Worm (Caenorhabditis elegans) whole organism, L4 larva: Measurements from ENCODE around the gene F15B9.8.
A peak's percentile ranks its signal among the peaks of the same experiment; 100 is the strongest.

ENCODE experiments used
- D1046.2 ChIP-seq: fragments of 200-800 bp; sonication (Bioruptor generic); IDR thresholded peaks from 2 replicates; pipeline ENCODE4 v1.3.6; 2022; ENCODE audit warnings: missing genetic modification characterization, missing compliant biosample characterization
- F26F4.8 ChIP-seq: fragments of 200-800 bp; sonication (Bioruptor generic); conservative IDR thresholded peaks from 2 replicates; pipeline ENCODE4 v1.3.6; 2022; ENCODE audit warnings: missing genetic modification characterization, missing compliant biosample characterization
- T20F7.1 ChIP-seq: fragments of 200-800 bp; sonication (Bioruptor generic); optimal IDR thresholded peaks from 2 replicates; lab custom pipeline; 2018; ENCODE audit warnings: mild to moderate bottlenecking, missing genetic modification characterization, missing compliant biosample characterization
- Y5F2A.4 ChIP-seq: fragments of 200-800 bp; sonication (Bioruptor generic); optimal IDR thresholded peaks from 2 replicates; lab custom pipeline; 2018; ENCODE audit warnings: mild to moderate bottlenecking, missing genetic modification characterization, missing compliant biosample characterization
- ZK546.5 ChIP-seq, 2 experiments: sonication (generic microtip); optimal IDR thresholded peaks; 2 replicates each; lab custom pipeline; 2017; ENCODE audit warnings: missing biosample characterization in 2 of 2, missing genetic modification characterization in 2 of 2
- aha-1 ChIP-seq: fragments of 150-350 bp; peaks from one replicate; lab custom pipeline; 2014; ENCODE audit warnings: missing biosample characterization, missing genetic modification characterization
- ceh-32 ChIP-seq: sonication (generic microtip); optimal IDR thresholded peaks from 2 replicates; lab custom pipeline; 2016; ENCODE audit warnings: mild to moderate bottlenecking, missing genetic modification characterization, missing compliant biosample characterization; ENCODE audit not compliant: poor library complexity
- ceh-62 ChIP-seq: sonication (generic microtip); optimal IDR thresholded peaks from 2 replicates; lab custom pipeline; 2017; ENCODE audit warnings: missing biosample characterization, missing genetic modification characterization
- daf-16 ChIP-seq, 3 experiments: sonication (generic microtip); optimal IDR thresholded peaks; 2 replicates each; lab custom pipeline; 2016 to 2017; ENCODE audit warnings: missing genetic modification characterization in 3 of 3, missing genetic modification reagents in 3 of 3, mild to moderate bottlenecking in 2 of 3, missing compliant biosample characterization in 2 of 3, missing biosample characterization in 1 of 3, moderate library complexity in 1 of 3
- fos-1 ChIP-seq: fragments of 150-350 bp; optimal IDR thresholded peaks from 2 replicates; lab custom pipeline; 2014; ENCODE audit warnings: missing biosample characterization, missing genetic modification characterization
- gei-8 ChIP-seq: fragments of 200-800 bp; sonication (Bioruptor generic); optimal IDR thresholded peaks from 2 replicates; lab custom pipeline; 2018; ENCODE audit warnings: mild to moderate bottlenecking, missing genetic modification characterization, missing compliant biosample characterization
- hlh-30 ChIP-seq: sonication (generic microtip); optimal IDR thresholded peaks from 2 replicates; lab custom pipeline; 2017; ENCODE audit warnings: antibody characterized with exemption, mild to moderate bottlenecking, missing genetic modification characterization, missing compliant biosample characterization; ENCODE audit not compliant: insufficient read depth
- lim-7 ChIP-seq: fragments of 200-800 bp; sonication (Bioruptor generic); IDR thresholded peaks from 2 replicates; pipeline ENCODE4 v1.3.6; 2022; ENCODE audit warnings: missing genetic modification characterization, missing compliant biosample characterization
- lin-39 ChIP-seq: fragments of 150-350 bp; optimal IDR thresholded peaks from 2 replicates; lab custom pipeline; 2014; ENCODE audit warnings: missing biosample characterization, missing genetic modification reagents, missing genetic modification characterization
- lir-3 ChIP-seq: sonication (generic microtip); optimal IDR thresholded peaks from 2 replicates; lab custom pipeline; 2016; ENCODE audit warnings: mild to moderate bottlenecking, missing genetic modification characterization, missing compliant biosample characterization
- mxl-2 ChIP-seq: fragments of 200-800 bp; sonication (Bioruptor generic); conservative IDR thresholded peaks from 2 replicates; pipeline ENCODE4 v1.3.6; 2022; ENCODE audit warnings: missing genetic modification reagents, missing genetic modification characterization, missing compliant biosample characterization
- nhr-10 ChIP-seq: fragments of 150-350 bp; optimal IDR thresholded peaks from 2 replicates; lab custom pipeline; 2014; ENCODE audit warnings: missing biosample characterization, missing genetic modification characterization
- nhr-102 ChIP-seq: sonication (generic microtip); optimal IDR thresholded peaks from 2 replicates; lab custom pipeline; 2016; ENCODE audit warnings: mild to moderate bottlenecking, missing genetic modification characterization, moderate library complexity, missing compliant biosample characterization
- nhr-28 ChIP-seq: fragments of 150-350 bp; optimal IDR thresholded peaks from 2 replicates; lab custom pipeline; 2014; ENCODE audit warnings: missing biosample characterization, missing genetic modification characterization
- php-3 ChIP-seq: fragments of 200-800 bp; sonication (Bioruptor generic); IDR thresholded peaks from 2 replicates; pipeline ENCODE4 v1.3.6; 2022; ENCODE audit warnings: missing genetic modification reagents, missing genetic modification characterization, missing compliant biosample characterization
- rbr-2 ChIP-seq: sonication (generic microtip); optimal IDR thresholded peaks from 2 replicates; lab custom pipeline; 2016; ENCODE audit warnings: missing genotype, missing genetic modification characterization, missing compliant biosample characterization
- set-16 ChIP-seq: fragments of 200-800 bp; sonication (Bioruptor generic); IDR thresholded peaks from 2 replicates; pipeline ENCODE4 v1.3.6; 2022; ENCODE audit warnings: missing genetic modification reagents, missing genetic modification characterization, missing compliant biosample characterization
- spr-3 ChIP-seq: fragments of 200-800 bp; sonication (Bioruptor generic); optimal IDR thresholded peaks from 2 replicates; lab custom pipeline; 2018; ENCODE audit warnings: mild to moderate bottlenecking, missing genetic modification characterization, missing compliant biosample characterization
- tag-97 ChIP-seq: fragments of 200-800 bp; sonication (Bioruptor generic); IDR thresholded peaks from 2 replicates; pipeline ENCODE4 v1.3.6; 2022; ENCODE audit warnings: missing genetic modification characterization, missing compliant biosample characterization
- tra-1 ChIP-seq: fragments of 200-800 bp; sonication (Bioruptor generic); IDR thresholded peaks from 2 replicates; pipeline ENCODE4 v1.3.6; 2022; ENCODE audit warnings: missing genetic modification reagents, missing genetic modification characterization, missing compliant biosample characterization
- unc-39 ChIP-seq: sonication (generic microtip); optimal IDR thresholded peaks from 2 replicates; lab custom pipeline; 2017; ENCODE audit warnings: missing biosample characterization, missing genetic modification characterization
- unc-62 ChIP-seq, 3 experiments: fragments of 150-350 bp in 1 of 3; sonication (generic microtip); optimal IDR thresholded peaks in 2 of 3; peaks in 1 of 3; 1 replicate in 1 of 3; 2 replicates in 2 of 3; lab custom pipeline; 2014 to 2017; ENCODE audit warnings: missing biosample characterization in 3 of 3, missing genetic modification characterization in 3 of 3, missing genetic modification reagents in 3 of 3, missing genotype in 1 of 3
- vab-7 ChIP-seq: fragments of 200-800 bp; sonication (Bioruptor generic); IDR thresholded peaks from 2 replicates; pipeline ENCODE4 v1.3.6; 2022; ENCODE audit warnings: missing genetic modification reagents, missing genetic modification characterization, missing compliant biosample characterization
- ztf-11 ChIP-seq: fragments of 150-350 bp; optimal IDR thresholded peaks from 2 replicates; lab custom pipeline; 2014; ENCODE audit warnings: missing biosample characterization, missing genetic modification characterization
- ztf-7 ChIP-seq: fragments of 150-350 bp; optimal IDR thresholded peaks from 2 replicates; lab custom pipeline; 2014; ENCODE audit warnings: missing biosample characterization, missing genetic modification characterization

The F15B9.8 gene

ce11 chrV:12941797-12942474, 46.4 kb upstream of the F15B9.8 start, which contains the start of gene T16G1.4:
Gene T16G1.4 (minus strand): TSS chrV:12941847.
- no peak for TF ChIP-seq ZK546.5 (tag; optimal IDR thresholded peaks at IDR 0.05; lab: Kevin White, UChicago)
- no peak for TF ChIP-seq Y5F2A.4 (GFP tag; lab: Kevin White, UChicago)
- no peak for TF ChIP-seq ztf-7 (tag; lab: Kevin White, UChicago)
- no peak for TF ChIP-seq unc-39
- peak; percentile 46 for TF ChIP-seq hlh-30 (tag; lab: Kevin White, UChicago)
- no peak for TF ChIP-seq daf-16 (GFP tag; optimal IDR thresholded peaks at IDR 0.05; lab: Kevin White, UChicago)
- peak; percentile 51 for TF ChIP-seq daf-16 (tag; optimal IDR thresholded peaks at IDR 0.05; lab: Kevin White, UChicago)
- peak; percentile 11 for TF ChIP-seq nhr-28 (tag; lab: Kevin White, UChicago)

- TF ChIP-seq unc-62 (GFP tag; optimal IDR thresholded peaks at IDR 0.05 in 1 of 2; lab: Kevin White, UChicago) (peak in 1 of 2 experiments; percentile 92), unc-62 (tag; optimal IDR thresholded peaks at IDR 0.05; lab: Kevin White, UChicago) (no peak), rbr-2 (tag; lab: Kevin White, UChicago) (no peak), D1046.2 (GFP tag; lab: Robert Waterston, UW) (no peak), aha-1 (tag; lab: Kevin White, UChicago) (no peak)
- TF ChIP-seq, all 104 proteins: peak for 1
Observed at ce11 chrV:12943399-12943798, 45.0 kb upstream of the F15B9.8 start.

- no peak for TF ChIP-seq nhr-10 (tag; lab: Kevin White, UChicago)
- no peak for TF ChIP-seq spr-3 (GFP tag; lab: Kevin White, UChicago)
- no peak for TF ChIP-seq nhr-28 (tag; lab: Kevin White, UChicago)
- TF ChIP-seq lim-7 (GFP tag; lab: Robert Waterston, UW) = no peak
- TF ChIP-seq lir-3 (tag; lab: Kevin White, UChicago) = no peak
- no peak for TF ChIP-seq ceh-62 (tag; lab: Kevin White, UChicago)
- TF ChIP-seq tag-97 (GFP tag; lab: Robert Waterston, UW) = no peak
- no peak for TF ChIP-seq fos-1
- no peak for TF ChIP-seq daf-16 (GFP tag; optimal IDR thresholded peaks at IDR 0.05; lab: Kevin White, UChicago)
- TF ChIP-seq daf-16 (tag; optimal IDR thresholded peaks at IDR 0.05; lab: Kevin White, UChicago) = no peak
- TF ChIP-seq ceh-32 (tag; lab: Kevin White, UChicago) = no peak
- no peak for TF ChIP-seq nhr-102
- no peak for TF ChIP-seq gei-8 (GFP tag; lab: Kevin White, UChicago)
- no peak for TF ChIP-seq tra-1 (GFP tag; lab: Robert Waterston, UW)
Observed at ce11 chrV:12944229-12944628, 44.1 kb upstream of the F15B9.8 start, which contains the start of gene T16G1.3. Gene T16G1.3 (minus strand): TSS chrV:12944329.

ce11 chrV:12944775-12945174, 43.6 kb upstream of the F15B9.8 start, which contains the start of gene grl-2:
Gene grl-2 (plus strand): TSS chrV:12945075.
- TF ChIP-seq set-16 = no peak
- no peak for TF ChIP-seq ztf-11 (tag; lab: Kevin White, UChicago)
- no peak for TF ChIP-seq lir-3 (tag; lab: Kevin White, UChicago)
- TF ChIP-seq T20F7.1 = no peak
- no peak for TF ChIP-seq mxl-2 (GFP tag; lab: Robert Waterston, UW)
- TF ChIP-seq vab-7 (GFP tag; lab: Robert Waterston, UW) = no peak
- no peak for TF ChIP-seq F26F4.8 (GFP tag; lab: Robert Waterston, UW)
- no peak for TF ChIP-seq php-3 (GFP tag; lab: Robert Waterston, UW)
- TF ChIP-seq nhr-102 = no peak
- TF ChIP-seq ceh-32 (tag; lab: Kevin White, UChicago) = no peak

ce11 chrV:12949607-12950006, 38.7 kb upstream of the F15B9.8 start, which contains the start of gene T16G1.13:
Gene T16G1.13 (plus strand): TSS chrV:12949907.
- no peak for TF ChIP-seq lin-39 (tag; lab: Kevin White, UChicago)
- peak in 1 of 2 experiments; percentile 29 for TF ChIP-seq unc-62 (GFP tag; optimal IDR thresholded peaks at IDR 0.05 in 1 of 2; lab: Kevin White, UChicago)
- no peak for TF ChIP-seq unc-62 (tag; optimal IDR thresholded peaks at IDR 0.05; lab: Kevin White, UChicago)
- TF ChIP-seq php-3 (GFP tag; lab: Robert Waterston, UW) = no peak
- TF ChIP-seq, all 104 proteins: peak for 1
